Fruit fly (Drosophila melanogaster): ENCODE data around the gene CG12025.
A peak's percentile ranks its signal among the peaks of the same experiment; 100 is the strongest.

Gene CG12025

DNA sequence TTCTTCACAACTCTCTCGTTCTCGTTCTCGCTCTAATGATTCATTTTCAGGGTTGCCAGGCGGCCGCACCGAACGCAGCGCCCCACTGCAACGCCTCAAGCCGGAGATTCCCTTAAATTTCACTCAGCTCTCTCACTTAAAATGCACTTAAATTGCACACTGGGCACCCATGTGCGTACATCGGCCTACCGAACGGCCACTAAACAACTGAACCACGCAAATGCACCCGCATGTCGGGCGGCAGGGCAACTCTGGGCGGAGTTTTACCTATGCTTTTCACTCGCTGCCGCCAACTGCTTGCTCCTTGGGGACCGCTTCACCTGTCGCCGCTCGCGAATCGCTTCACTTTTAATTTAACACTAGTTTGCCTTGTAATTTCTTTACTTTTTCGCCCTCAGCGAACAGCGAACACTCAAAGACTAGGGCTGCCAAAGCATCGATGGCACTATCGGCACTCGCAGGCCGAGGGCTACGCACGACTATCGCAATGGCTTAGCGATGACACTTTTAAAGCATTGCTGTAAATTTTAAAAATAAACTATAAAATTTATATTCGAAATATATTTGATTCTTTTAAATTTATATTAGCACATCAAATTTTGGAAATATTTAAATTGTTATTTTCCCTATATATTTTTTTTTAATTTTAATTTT, 3.3 kb upstream of the CG12025 start, which contains the start of gene Rap1 (continued):
- peak; percentile 71 for TF ChIP-seq CG18599 (GFP tag; optimal IDR thresholded peaks at IDR 0.05)
- no peak for TF ChIP-seq twi (tag; optimal IDR thresholded peaks at IDR 0.05)
- TF ChIP-seq ttk (GFP tag; IDR thresholded peaks at IDR 0.05) = peak; percentile 71
- peak; percentile 71 for TF ChIP-seq CG10267 (tag; optimal IDR thresholded peaks at IDR 0.05)
- peak; percentile 0 for TF ChIP-seq Mes4 (GFP tag; optimal IDR thresholded peaks at IDR 0.05)
- TF ChIP-seq CG4404 (GFP tag; IDR thresholded peaks at IDR 0.05) = peak; percentile 80
- peak; percentile 6 for TF ChIP-seq cwo (GFP tag; optimal IDR thresholded peaks at IDR 0.05)
- TF ChIP-seq CG6175 (GFP tag; IDR thresholded peaks at IDR 0.05) = peak; percentile 42; the same call in 1 of the 3 replicates
- no peak for TF ChIP-seq h (optimal IDR thresholded peaks at IDR 0.05)
- TF ChIP-seq D19B (GFP tag; optimal IDR thresholded peaks at IDR 0.05) = peak; percentile 36
- TF ChIP-seq CG10959 (GFP tag; IDR thresholded peaks at IDR 0.05) = peak; percentile 58
- peak; percentile 40 for TF ChIP-seq CG13894 (tag; optimal IDR thresholded peaks at IDR 0.05)
- TF ChIP-seq sim (GFP tag; IDR thresholded peaks at IDR 0.05) = no peak
- peak; percentile 89 for TF ChIP-seq Dll (GFP tag; IDR thresholded peaks at IDR 0.05; ENCODE audit: partially characterized antibody)
- TF ChIP-seq Aef1 (GFP tag; IDR thresholded peaks at IDR 0.05) = peak; percentile 74
- no peak for TF ChIP-seq fru (optimal IDR thresholded peaks at IDR 0.05)
- peak; percentile 35 for TF ChIP-seq zfh2 (GFP tag; optimal IDR thresholded peaks at IDR 0.05)
- peak; percentile 53 for TF ChIP-seq az2 (GFP tag; optimal IDR thresholded peaks at IDR 0.05)
- TF ChIP-seq phol (tag; optimal IDR thresholded peaks at IDR 0.05) = peak; percentile 68
- peak; percentile 88 for TF ChIP-seq Gug (GFP tag; IDR thresholded peaks at IDR 0.05)
- no peak for TF ChIP-seq lov (optimal IDR thresholded peaks at IDR 0.05)
- TF ChIP-seq lov (GFP tag; IDR thresholded peaks at IDR 0.05) = no peak
- peak; percentile 60 for TF ChIP-seq zfh1 (GFP tag; IDR thresholded peaks at IDR 0.05)
- peak; percentile 27 for TF ChIP-seq stwl (tag; optimal IDR thresholded peaks at IDR 0.05)
- TF ChIP-seq E2f2 (GFP tag; IDR thresholded peaks at IDR 0.05) = peak; percentile 53
- TF ChIP-seq al (GFP tag; IDR thresholded peaks at IDR 0.05) = peak; percentile 67
- no peak for TF ChIP-seq sr (GFP tag; IDR thresholded peaks at IDR 0.05)
- peak; percentile 63 for TF ChIP-seq CG1647 (GFP tag; optimal IDR thresholded peaks at IDR 0.05)
- TF ChIP-seq lab (GFP tag; optimal IDR thresholded peaks at IDR 0.05) = peak; percentile 65
- TF ChIP-seq Sin3A (optimal IDR thresholded peaks at IDR 0.05) = peak; percentile 83
- TF ChIP-seq Opbp (GFP tag; IDR thresholded peaks at IDR 0.05; ENCODE audit: partially characterized antibody) = peak; percentile 95
- peak; percentile 64 for TF ChIP-seq CG12659 (GFP tag; optimal IDR thresholded peaks at IDR 0.05)
- TF ChIP-seq Oli (tag; optimal IDR thresholded peaks at IDR 0.05) = peak; percentile 7
- TF ChIP-seq CG11560 (tag; IDR thresholded peaks at IDR 0.05) = 0 out of 3 replicates have a peak, but pooled peaks have one; percentile 37
- peak; percentile 61 for TF ChIP-seq sisA (GFP tag; IDR thresholded peaks at IDR 0.05)
- no peak for TF ChIP-seq fd96Cb (tag; optimal IDR thresholded peaks at IDR 0.05)
- TF ChIP-seq CG6854 (GFP tag; optimal IDR thresholded peaks at IDR 0.05) = peak; percentile 20
- peak; percentile 38 for TF ChIP-seq ftz-f1 (GFP tag; optimal IDR thresholded peaks at IDR 0.05)
- TF ChIP-seq mirr (GFP tag; optimal IDR thresholded peaks at IDR 0.05) = peak; percentile 53
- peak; percentile 16 for TF ChIP-seq org-1 (GFP tag; optimal IDR thresholded peaks at IDR 0.05)
- TF ChIP-seq sug (tag; optimal IDR thresholded peaks at IDR 0.05) = peak; percentile 48
- no peak for TF ChIP-seq CG10274 (GFP tag; optimal IDR thresholded peaks at IDR 0.05)
- peak; percentile 35; the same call in 1 of the 2 replicates for TF ChIP-seq Drgx (GFP tag; IDR thresholded peaks at IDR 0.05)
- TF ChIP-seq dmrt11E (tag; optimal IDR thresholded peaks at IDR 0.05) = peak; percentile 57
- no peak for TF ChIP-seq Trl (optimal IDR thresholded peaks at IDR 0.05)
- TF ChIP-seq Trl (GFP tag; optimal IDR thresholded peaks at IDR 0.05) = peak; percentile 58
- peak; percentile 63 for TF ChIP-seq CG14441 (GFP tag; IDR thresholded peaks at IDR 0.05)
- peak; percentile 84 for TF ChIP-seq CG32772 (GFP tag; IDR thresholded peaks at IDR 0.05)
- peak; percentile 96 for TF ChIP-seq amos (GFP tag; IDR thresholded peaks at IDR 0.05; ENCODE audit: partially characterized antibody)
- no peak for TF ChIP-seq crol (GFP tag; IDR thresholded peaks at IDR 0.05)
- TF ChIP-seq CG10462 (GFP tag; optimal IDR thresholded peaks at IDR 0.05) = no peak
- TF ChIP-seq CG17568 (GFP tag; optimal IDR thresholded peaks at IDR 0.05) = no peak
